Fruit fly (Drosophila melanogaster) whole organism, embryonic: Measurements from ENCODE around the gene CG9581.

Experiments used
- B-H1 ChIP-seq: fragments of 200-800 bp; sonication (Bioruptor generic); IDR thresholded peaks from 3 replicates; pipeline ENCODE4 v1.3.6; 2022; ENCODE audit warnings: missing biosample characterization, missing genetic modification characterization
- BEAF-32 ChIP-seq: fragments of 200-800 bp; sonication (Bioruptor generic); optimal IDR thresholded peaks from 3 replicates; lab custom pipeline; 2017; ENCODE audit warnings: missing biosample characterization, missing genetic modification characterization, mild to moderate bottlenecking, moderate library complexity, missing genetic modification reagents
- Bgb ChIP-seq: fragments of 200-800 bp; sonication (Bioruptor generic); IDR thresholded peaks from 2 replicates; pipeline ENCODE4 v1.3.6; 2022; ENCODE audit warnings: missing biosample characterization, missing genetic modification characterization; ENCODE audit not compliant: partially characterized antibody
- CG11560 ChIP-seq: fragments of 200-800 bp; sonication (Bioruptor generic); IDR thresholded peaks from 3 replicates; pipeline ENCODE4 v1.3.6; 2022; ENCODE audit warnings: missing biosample characterization, missing genetic modification characterization
- CG13123 ChIP-seq: fragments of 200-800 bp; sonication (Bioruptor generic); optimal IDR thresholded peaks from 2 replicates; lab custom pipeline; 2016; ENCODE audit warnings: missing biosample characterization, missing genetic modification characterization
- CG15011 ChIP-seq: fragments of 200-800 bp; sonication (Bioruptor generic); optimal IDR thresholded peaks from 3 replicates; lab custom pipeline; 2018; ENCODE audit warnings: missing biosample characterization, mild to moderate bottlenecking, missing genetic modification characterization
- CG15479 ChIP-seq: fragments of 200-800 bp; sonication (Bioruptor generic); optimal IDR thresholded peaks from 3 replicates; lab custom pipeline; 2019; ENCODE audit warnings: missing biosample characterization, mild to moderate bottlenecking, missing genetic modification characterization, moderate library complexity
- CG17186 ChIP-seq: fragments of 200-800 bp; sonication (Bioruptor generic); optimal IDR thresholded peaks from 3 replicates; lab custom pipeline; 2017; ENCODE audit warnings: missing biosample characterization, missing genetic modification reagents, missing genetic modification characterization
- CG18764 ChIP-seq: fragments of 200-800 bp; sonication (Bioruptor generic); optimal IDR thresholded peaks from 3 replicates; lab custom pipeline; 2016; ENCODE audit warnings: missing biosample characterization, missing genetic modification characterization
- CG2120 ChIP-seq: fragments of 200-800 bp; sonication (Bioruptor generic); optimal IDR thresholded peaks from 3 replicates; lab custom pipeline; 2016; ENCODE audit warnings: missing biosample characterization, missing genetic modification characterization
- CG3281 ChIP-seq: fragments of 200-800 bp; sonication (Bioruptor generic); optimal IDR thresholded peaks from 3 replicates; lab custom pipeline; 2017; ENCODE audit warnings: missing biosample characterization, mild to moderate bottlenecking, missing genetic modification characterization
- CG33213 ChIP-seq: fragments of 200-800 bp; sonication (Bioruptor generic); optimal IDR thresholded peaks from 3 replicates; lab custom pipeline; 2016; ENCODE audit warnings: missing biosample characterization, missing genetic modification characterization
- CG4404 ChIP-seq: fragments of 200-800 bp; sonication (Bioruptor generic); IDR thresholded peaks from 2 replicates; pipeline ENCODE4 v1.3.6; 2022; ENCODE audit warnings: missing biosample characterization, missing genetic modification characterization
- CG4854 ChIP-seq: fragments of 200-800 bp; sonication (Bioruptor generic); optimal IDR thresholded peaks from 2 replicates; lab custom pipeline; 2016; ENCODE audit warnings: missing biosample characterization, missing genetic modification characterization, inconsistent platforms
- CG5953 ChIP-seq: fragments of 200-800 bp; sonication (Bioruptor generic); IDR thresholded peaks from 2 replicates; pipeline ENCODE4 v1.3.6; 2022; ENCODE audit warnings: missing biosample characterization, missing genetic modification characterization
- CG6254 ChIP-seq: fragments of 200-800 bp; sonication (Bioruptor generic); optimal IDR thresholded peaks from 3 replicates; lab custom pipeline; 2017; ENCODE audit warnings: mild to moderate bottlenecking, missing biosample characterization, missing genetic modification reagents, missing genetic modification characterization
- CG7271 ChIP-seq: fragments of 200-800 bp; sonication (Bioruptor generic); optimal IDR thresholded peaks from 2 replicates; lab custom pipeline; 2018; ENCODE audit warnings: missing biosample characterization, mild to moderate bottlenecking, missing genetic modification characterization, moderate library complexity
- CG7372 ChIP-seq: fragments of 200-800 bp; sonication (Bioruptor generic); IDR thresholded peaks from 2 replicates; pipeline ENCODE4 v1.3.6; 2022; ENCODE audit warnings: missing biosample characterization, missing genetic modification characterization
- CG7786 ChIP-seq: fragments of 200-800 bp; sonication (Bioruptor generic); optimal IDR thresholded peaks from 2 replicates; lab custom pipeline; 2016; ENCODE audit warnings: missing biosample characterization, missing genetic modification characterization
- CG7963 ChIP-seq: fragments of 200-800 bp; sonication (Bioruptor generic); IDR thresholded peaks from 3 replicates; pipeline ENCODE4 v1.3.6; 2022; ENCODE audit warnings: missing biosample characterization, missing genetic modification characterization; ENCODE audit not compliant: partially characterized antibody
- CG7987 ChIP-seq: fragments of 200-800 bp; sonication (Bioruptor generic); optimal IDR thresholded peaks from 2 replicates; lab custom pipeline; 2018; ENCODE audit warnings: missing biosample characterization, mild to moderate bottlenecking, missing genetic modification characterization, moderate library complexity
- CTCF ChIP-seq: fragments of 200-800 bp; sonication (Bioruptor generic); optimal IDR thresholded peaks from 2 replicates; lab custom pipeline; 2017; ENCODE audit warnings: missing biosample characterization, mild to moderate bottlenecking, missing genetic modification characterization, moderate library complexity
- Camta ChIP-seq: fragments of 200-800 bp; sonication (Bioruptor generic); optimal IDR thresholded peaks from 2 replicates; lab custom pipeline; 2016; ENCODE audit warnings: missing biosample characterization, missing genetic modification characterization
- E2f1 ChIP-seq: fragments of 200-800 bp; sonication (Bioruptor generic); IDR thresholded peaks from 2 replicates; pipeline ENCODE4 v1.3.6; 2022; ENCODE audit warnings: missing biosample characterization, missing genetic modification characterization
- Ets97D ChIP-seq: fragments of 200-800 bp; sonication (Bioruptor generic); optimal IDR thresholded peaks from 3 replicates; lab custom pipeline; 2016; ENCODE audit warnings: missing biosample characterization, missing genetic modification characterization
- Fer2 ChIP-seq: fragments of 200-800 bp; sonication (Bioruptor generic); optimal IDR thresholded peaks from 2 replicates; lab custom pipeline; 2018; ENCODE audit warnings: missing biosample characterization, mild to moderate bottlenecking, missing genetic modification characterization, moderate library complexity
- Gug ChIP-seq: fragments of 200-800 bp; sonication (Bioruptor generic); IDR thresholded peaks from 4 replicates; pipeline ENCODE4 v1.3.6; 2022; ENCODE audit warnings: missing biosample characterization, missing genetic modification characterization
- HLH3B ChIP-seq: fragments of 200-800 bp; sonication (Bioruptor generic); IDR thresholded peaks from 2 replicates; pipeline ENCODE4 v1.3.6; 2022; ENCODE audit warnings: missing biosample characterization, missing genetic modification characterization
- MESR4 ChIP-seq: fragments of 200-800 bp; sonication (Bioruptor generic); optimal IDR thresholded peaks from 2 replicates; lab custom pipeline; 2018; ENCODE audit warnings: missing biosample characterization, mild to moderate bottlenecking, missing genetic modification characterization, moderate library complexity
- Med ChIP-seq: fragments of 200-800 bp; sonication (Bioruptor generic); peaks from one replicate; lab custom pipeline; 2016; ENCODE audit warnings: missing biosample characterization, missing genetic modification characterization, mild to moderate bottlenecking, inconsistent platforms, moderate library complexity
- Myb ChIP-seq: fragments of 200-800 bp; sonication (Bioruptor generic); optimal IDR thresholded peaks from 2 replicates; lab custom pipeline; 2016; ENCODE audit warnings: missing biosample characterization, missing genetic modification characterization
- NfI ChIP-seq: fragments of 200-800 bp; sonication (Bioruptor generic); optimal IDR thresholded peaks from 3 replicates; lab custom pipeline; 2018; ENCODE audit warnings: missing biosample characterization, mild to moderate bottlenecking, missing genetic modification characterization, moderate library complexity
- Oli ChIP-seq: fragments of 200-800 bp; sonication (Bioruptor generic); optimal IDR thresholded peaks from 2 replicates; lab custom pipeline; 2018; ENCODE audit warnings: missing biosample characterization, mild to moderate bottlenecking, missing genetic modification characterization, moderate library complexity
- Pdp1 ChIP-seq, 2 experiments: fragments of 200-800 bp; sonication (Bioruptor generic); optimal IDR thresholded peaks; 3 replicates each; lab custom pipeline; 2016; ENCODE audit warnings: missing biosample characterization in 2 of 2, missing genetic modification characterization in 2 of 2, mild to moderate bottlenecking in 1 of 2, moderate library complexity in 1 of 2
- Rx ChIP-seq: fragments of 200-800 bp; sonication (Bioruptor generic); IDR thresholded peaks from 2 replicates; pipeline ENCODE4 v1.3.6; 2022; ENCODE audit warnings: missing biosample characterization, missing genetic modification characterization
- abd-A ChIP-seq: fragments of 200-800 bp; sonication (Bioruptor generic); optimal IDR thresholded peaks from 3 replicates; lab custom pipeline; 2019; ENCODE audit warnings: missing biosample characterization, mild to moderate bottlenecking, missing genetic modification characterization, moderate library complexity
- chif ChIP-seq, 2 experiments: fragments of 200-800 bp; sonication (Bioruptor generic); optimal IDR thresholded peaks; 3 replicates each; lab custom pipeline; 2016; ENCODE audit warnings: missing biosample characterization in 2 of 2, missing genetic modification characterization in 2 of 2
- chm ChIP-seq: fragments of 200-800 bp; sonication (Bioruptor generic); IDR thresholded peaks from 2 replicates; pipeline ENCODE4 v1.3.6; 2022; ENCODE audit warnings: missing biosample characterization, missing genetic modification characterization
- corto ChIP-seq: fragments of 200-800 bp; sonication (Bioruptor generic); optimal IDR thresholded peaks from 2 replicates; lab custom pipeline; 2016; ENCODE audit warnings: missing biosample characterization, mild to moderate bottlenecking, missing genetic modification characterization, moderate library complexity
- da ChIP-seq: fragments of 200-800 bp; sonication (Bioruptor generic); optimal IDR thresholded peaks from 2 replicates; lab custom pipeline; 2016; ENCODE audit warnings: missing biosample characterization, missing genetic modification characterization
- dysf ChIP-seq: fragments of 200-800 bp; sonication (Bioruptor generic); IDR thresholded peaks from 3 replicates; pipeline ENCODE4 v1.3.6; 2022; ENCODE audit warnings: missing biosample characterization, missing genetic modification characterization
- ems ChIP-seq: fragments of 200-800 bp; sonication (Bioruptor generic); optimal IDR thresholded peaks from 3 replicates; lab custom pipeline; 2016; ENCODE audit warnings: missing biosample characterization, missing genetic modification characterization
- en ChIP-seq: fragments of 200-800 bp; sonication (Bioruptor generic); optimal IDR thresholded peaks from 2 replicates; lab custom pipeline; 2016; ENCODE audit warnings: missing biosample characterization, missing genetic modification characterization
- eyg ChIP-seq: fragments of 200-800 bp; sonication (Bioruptor generic); optimal IDR thresholded peaks from 3 replicates; lab custom pipeline; 2016; ENCODE audit warnings: missing biosample characterization, missing genetic modification characterization
- fu2 ChIP-seq: fragments of 200-800 bp; sonication (Bioruptor generic); optimal IDR thresholded peaks from 2 replicates; lab custom pipeline; 2016; ENCODE audit warnings: missing biosample characterization, missing genetic modification characterization
- lola ChIP-seq, 3 experiments: fragments of >200 bp in 2 of 3; fragments of 200-800 bp in 1 of 3; sonication (Bioruptor generic) in 1 of 3; optimal IDR thresholded peaks; 2 replicates each; lab custom pipeline; 2017 to 2019; ENCODE audit warnings: missing biosample characterization in 3 of 3, missing genetic modification characterization in 3 of 3, mild to moderate bottlenecking in 1 of 3, moderate library complexity in 1 of 3
- sqz ChIP-seq: fragments of 200-800 bp; sonication (Bioruptor generic); optimal IDR thresholded peaks from 3 replicates; lab custom pipeline; 2018; ENCODE audit warnings: missing biosample characterization, mild to moderate bottlenecking, missing genetic modification characterization
- ssp ChIP-seq: fragments of 200-800 bp; sonication (Bioruptor generic); IDR thresholded peaks from 2 replicates; pipeline ENCODE4 v1.3.6; 2022; ENCODE audit warnings: missing biosample characterization, missing genetic modification characterization
- stc ChIP-seq: fragments of 200-800 bp; sonication (Bioruptor generic); IDR thresholded peaks from 2 replicates; pipeline ENCODE4 v1.3.6; 2022; ENCODE audit warnings: missing biosample characterization, missing genetic modification characterization
- tna ChIP-seq: fragments of 200-800 bp; sonication (Bioruptor generic); IDR thresholded peaks from 2 replicates; pipeline ENCODE4 v1.3.6; 2022; ENCODE audit warnings: missing biosample characterization, missing genetic modification characterization; ENCODE audit not compliant: partially characterized antibody
- wdn ChIP-seq: fragments of 200-800 bp; sonication (Bioruptor generic); IDR thresholded peaks from 2 replicates; pipeline ENCODE4 v1.3.6; 2022; ENCODE audit warnings: missing biosample characterization, missing genetic modification characterization
- zfh1 ChIP-seq: fragments of 200-800 bp; sonication (Bioruptor generic); IDR thresholded peaks from 3 replicates; pipeline ENCODE4 v1.3.6; 2022; ENCODE audit warnings: missing biosample characterization, missing genetic modification characterization

CG9581 gene

DNA sequence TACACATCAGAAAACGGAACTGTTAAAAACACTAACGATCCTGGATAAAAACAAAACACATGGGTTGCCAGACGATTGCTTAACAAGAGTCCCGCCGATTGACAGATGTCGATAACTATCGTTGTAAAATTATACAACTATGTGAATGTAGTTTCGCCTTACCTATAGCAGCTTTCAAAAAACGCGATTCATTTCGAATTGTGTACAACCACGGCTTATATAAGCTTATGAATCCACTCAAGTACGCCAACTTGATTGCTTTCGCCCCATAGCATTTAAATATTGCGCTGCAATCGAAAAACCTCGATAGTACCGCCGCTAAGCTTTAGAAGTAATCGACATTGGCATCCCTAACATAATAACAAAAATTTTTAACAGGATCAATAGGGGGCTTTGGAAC is at the start of gene CG9581, which contains the start of gene CG9578 (continued):
- TF ChIP-seq Oli (tag; lab: Kevin White, UChicago) (no peak), chif (GFP tag; optimal IDR thresholded peaks at IDR 0.05; lab: Kevin White, UChicago) (no peak), CG17186 (GFP tag; lab: Kevin White, UChicago) (peak; percentile 10), MESR4 (GFP tag; lab: Kevin White, UChicago) (no peak), CG7786 (GFP tag; lab: Kevin White, UChicago) (no peak), dysf (GFP tag; lab: Robert Waterston, UW) (no peak; the same call in 2 of the 3 replicates), CTCF (GFP tag; lab: Kevin White, UChicago) (no peak), Fer2 (no peak), Camta (GFP tag; lab: Kevin White, UChicago) (no peak), E2f1 (GFP tag; lab: Robert Waterston, UW) (no peak), CG7963 (GFP tag; lab: Robert Waterston, UW) (peak; percentile 15; the same call in 1 of the 3 replicates), B-H1 (GFP tag; lab: Robert Waterston, UW) (no peak), CG7987 (GFP tag; lab: Kevin White, UChicago) (no peak), CG15479 (no peak), CG33213 (no peak), CG13123 (GFP tag; lab: Kevin White, UChicago) (no peak), CG4854 (GFP tag; lab: Kevin White, UChicago) (no peak), CG4404 (GFP tag; lab: Robert Waterston, UW) (no peak), CG6254 (no peak), Rx (GFP tag; lab: Robert Waterston, UW) (no peak), CG7271 (no peak), chm (GFP tag; lab: Robert Waterston, UW) (no peak), CG3281 (GFP tag; lab: Kevin White, UChicago) (no peak), Myb (GFP tag; lab: Kevin White, UChicago) (no peak), Ets97D (GFP tag; lab: Kevin White, UChicago) (peak; percentile 14), fu2 (no peak), CG7372 (GFP tag; lab: Robert Waterston, UW) (no peak), lola (GFP tag; optimal IDR thresholded peaks at IDR 0.05; lab: Kevin White, UChicago) (no peak), en (no peak), Pdp1 (GFP tag; optimal IDR thresholded peaks at IDR 0.05; lab: Kevin White, UChicago) (peak in 1 of 2 experiments; percentile 95), corto (no peak), Gug (no peak), ssp (GFP tag; lab: Robert Waterston, UW) (no peak), sqz (GFP tag; lab: Kevin White, UChicago) (no peak), HLH3B (no peak), da (no peak), CG5953 (GFP tag; lab: Robert Waterston, UW) (no peak), tna (GFP tag; lab: Robert Waterston, UW) (peak; percentile 54; the same call in 1 of the 2 replicates), Bgb (GFP tag; lab: Robert Waterston, UW) (peak; percentile 35; the same call in 1 of the 2 replicates), stc (GFP tag; lab: Robert Waterston, UW) (no peak), Med (GFP tag; lab: Kevin White, UChicago) (peak; percentile 37), ems (no peak), eyg (GFP tag; lab: Kevin White, UChicago) (no peak), NfI (no peak), CG18764 (GFP tag; lab: Kevin White, UChicago) (no peak), wdn (GFP tag; lab: Robert Waterston, UW) (no peak), CG15011 (GFP tag; lab: Kevin White, UChicago) (no peak), BEAF-32 (GFP tag; lab: Kevin White, UChicago) (peak; percentile 79), CG2120 (GFP tag; lab: Kevin White, UChicago) (no peak), zfh1 (GFP tag; lab: Robert Waterston, UW) (no peak), CG11560 (tag; lab: Robert Waterston, UW) (no peak), abd-A (tag; lab: Kevin White, UChicago) (no peak)
